Worm (Caenorhabditis elegans): ENCODE results near the gene ZK930.4.

DNA sequence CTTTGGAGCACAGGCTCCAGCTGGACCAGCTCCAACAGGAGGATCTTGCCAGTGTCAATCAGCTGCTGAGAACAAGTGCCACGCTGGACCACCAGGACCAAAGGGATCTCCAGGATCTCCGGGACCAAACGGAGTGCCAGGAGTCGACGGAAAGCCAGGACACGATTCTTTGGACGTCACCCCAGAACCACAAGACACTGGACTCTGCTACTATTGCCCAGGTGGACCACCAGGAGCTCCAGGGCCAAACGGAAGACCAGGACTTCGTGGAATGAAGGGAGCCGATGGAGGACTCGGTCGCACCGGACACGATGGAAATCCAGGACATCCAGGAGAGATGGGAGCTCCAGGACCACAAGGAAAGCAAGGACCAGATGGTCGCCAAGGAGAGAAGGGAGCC is 37.4 kb upstream of the ZK930.4 start:
- TF ChIP-seq unc-86 (tag; optimal IDR thresholded peaks at IDR 0.05), result no peak
- no peak for TF ChIP-seq F13H6.1 (tag; optimal IDR thresholded peaks at IDR 0.05)
- no peak for TF ChIP-seq fkh-10 (GFP tag; optimal IDR thresholded peaks at IDR 0.05)
- TF ChIP-seq ets-4 (tag; optimal IDR thresholded peaks at IDR 0.05), result no peak
- no peak for TF ChIP-seq elt-2 (tag; optimal IDR thresholded peaks at IDR 0.05)
- TF ChIP-seq tbx-2 (tag; optimal IDR thresholded peaks at IDR 0.05), result no peak
- no peak for TF ChIP-seq zip-5 (tag; optimal IDR thresholded peaks at IDR 0.05)
- no peak for TF ChIP-seq unc-55 (GFP tag; optimal IDR thresholded peaks at IDR 0.05)
- no peak for TF ChIP-seq pros-1 (tag; optimal IDR thresholded peaks at IDR 0.05)
- TF ChIP-seq eyg-1 (tag; optimal IDR thresholded peaks at IDR 0.05), result no peak
- TF ChIP-seq pag-3 (tag; optimal IDR thresholded peaks at IDR 0.05; ENCODE audit: borderline replicate concordance), result no peak
- no peak for TF ChIP-seq sox-4 (tag; optimal IDR thresholded peaks at IDR 0.05)

Measured in whole organism, late embryonic.